Worm (Caenorhabditis elegans) whole organism, L2 larva: ENCODE measurements around the gene F55E10.1.
"Not testable (repeated sequence)": the region's sequence is repeated elsewhere in the genome, so short reads cannot be mapped to it uniquely, and the experiment has no call there.

Source experiments
- C34F6.9 ChIP-seq: fragments of 150-350 bp; optimal IDR thresholded peaks from 2 replicates; lab custom pipeline; 2014; ENCODE audit warnings: missing biosample characterization, missing genetic modification characterization
- R02D3.7 ChIP-seq: fragments of 150-350 bp; optimal IDR thresholded peaks from 2 replicates; lab custom pipeline; 2014; ENCODE audit warnings: missing biosample characterization, missing genetic modification characterization
- Y55F3AM.14 ChIP-seq: fragments of 200-800 bp; sonication (Bioruptor generic); optimal IDR thresholded peaks from 2 replicates; lab custom pipeline; 2018; ENCODE audit warnings: mild to moderate bottlenecking, missing genetic modification characterization, missing compliant biosample characterization
- ZK546.5 ChIP-seq: sonication (generic microtip); optimal IDR thresholded peaks from 2 replicates; lab custom pipeline; 2017; ENCODE audit warnings: missing biosample characterization, missing genetic modification characterization
- aly-2 ChIP-seq: fragments of 150-350 bp; optimal IDR thresholded peaks from 2 replicates; lab custom pipeline; 2014; ENCODE audit warnings: missing biosample characterization, missing genetic modification characterization
- ama-1 ChIP-seq: fragments of 150-350 bp; optimal IDR thresholded peaks from 2 replicates; lab custom pipeline; 2018; ENCODE audit warnings: inconsistent platforms
- blmp-1 ChIP-seq: sonication (generic microtip); optimal IDR thresholded peaks from 2 replicates; lab custom pipeline; 2017; ENCODE audit warnings: missing genetic modification characterization, mild to moderate bottlenecking, missing compliant biosample characterization, antibody characterized with exemption, moderate library complexity; ENCODE audit not compliant: insufficient read depth
- ceh-16 ChIP-seq: fragments of 150-350 bp; optimal IDR thresholded peaks from 2 replicates; lab custom pipeline; 2014; ENCODE audit warnings: missing biosample characterization, missing genetic modification characterization
- ceh-82 ChIP-seq: fragments of 150-350 bp; optimal IDR thresholded peaks from 2 replicates; lab custom pipeline; 2014; ENCODE audit warnings: missing biosample characterization, missing genetic modification characterization
- crh-2 ChIP-seq: sonication (generic microtip); optimal IDR thresholded peaks from 2 replicates; lab custom pipeline; 2017; ENCODE audit warnings: missing biosample characterization, missing genetic modification characterization
- egl-27 ChIP-seq: sonication (generic microtip); optimal IDR thresholded peaks from 3 replicates; lab custom pipeline; 2017; ENCODE audit warnings: missing biosample characterization, missing genetic modification reagents, missing genetic modification characterization
- elt-1 ChIP-seq: fragments of 150-350 bp; optimal IDR thresholded peaks from 2 replicates; lab custom pipeline; 2014; ENCODE audit warnings: missing biosample characterization, missing genetic modification characterization
- elt-3 ChIP-seq: sonication (generic microtip); optimal IDR thresholded peaks from 2 replicates; lab custom pipeline; 2017; ENCODE audit warnings: missing biosample characterization, missing genetic modification characterization
- fos-1 ChIP-seq: fragments of 150-350 bp; optimal IDR thresholded peaks from 2 replicates; lab custom pipeline; 2014; ENCODE audit warnings: missing biosample characterization, missing genetic modification characterization
- gmeb-1 ChIP-seq: fragments of 150-350 bp; optimal IDR thresholded peaks from 2 replicates; lab custom pipeline; 2014; ENCODE audit warnings: missing biosample characterization, missing genetic modification characterization
- lin-11 ChIP-seq: fragments of 150-350 bp; sonication (generic microtip); optimal IDR thresholded peaks from 2 replicates; lab custom pipeline; 2014; ENCODE audit warnings: missing biosample characterization, missing genetic modification characterization, inconsistent platforms, mixed read lengths
- lin-13 ChIP-seq: fragments of 150-350 bp; optimal IDR thresholded peaks from 2 replicates; lab custom pipeline; 2014; ENCODE audit warnings: missing biosample characterization, missing genetic modification reagents, missing genetic modification characterization
- lsy-2 ChIP-seq, 2 experiments: fragments of 150-350 bp in 1 of 2; sonication (generic microtip) in 1 of 2; optimal IDR thresholded peaks; 2 replicates each; lab custom pipeline; 2014 to 2017; ENCODE audit warnings: missing biosample characterization in 2 of 2, missing genetic modification characterization in 2 of 2
- mab-5 ChIP-seq: fragments of 150-350 bp; optimal IDR thresholded peaks from 2 replicates; lab custom pipeline; 2014; ENCODE audit warnings: missing biosample characterization, missing genetic modification characterization
- mbf-1 ChIP-seq: sonication (generic microtip); optimal IDR thresholded peaks from 2 replicates; lab custom pipeline; 2017; ENCODE audit warnings: missing biosample characterization, missing genetic modification characterization
- mdl-1 ChIP-seq, 2 experiments: fragments of 150-350 bp in 1 of 2; sonication (generic microtip) in 1 of 2; optimal IDR thresholded peaks; 2 replicates each; lab custom pipeline; 2017; ENCODE audit warnings: missing biosample characterization in 2 of 2, missing genetic modification characterization in 2 of 2
- nhr-129 ChIP-seq: fragments of 150-350 bp; optimal IDR thresholded peaks from 2 replicates; lab custom pipeline; 2014; ENCODE audit warnings: missing biosample characterization, missing genetic modification characterization
- nhr-23 ChIP-seq: fragments of 150-350 bp; optimal IDR thresholded peaks from 2 replicates; lab custom pipeline; 2014; ENCODE audit warnings: missing biosample characterization, missing genetic modification reagents, missing genetic modification characterization
- nhr-77 ChIP-seq: fragments of 150-350 bp; optimal IDR thresholded peaks from 2 replicates; lab custom pipeline; 2014; ENCODE audit warnings: missing biosample characterization, missing genetic modification characterization
- peb-1 ChIP-seq: fragments of 150-350 bp; optimal IDR thresholded peaks from 2 replicates; lab custom pipeline; 2014; ENCODE audit warnings: missing biosample characterization, missing genetic modification characterization
- skn-1 ChIP-seq: sonication (generic microtip); optimal IDR thresholded peaks from 2 replicates; lab custom pipeline; 2017; ENCODE audit warnings: missing biosample characterization, missing genetic modification characterization
- sma-9 ChIP-seq, 2 experiments: fragments of 150-350 bp in 1 of 2; sonication (generic microtip) in 1 of 2; optimal IDR thresholded peaks; 2 replicates each; lab custom pipeline; 2014 to 2016; ENCODE audit warnings: missing genetic modification characterization in 2 of 2, mild to moderate bottlenecking in 1 of 2, missing biosample characterization in 1 of 2, missing compliant biosample characterization in 1 of 2, missing genetic modification reagents in 1 of 2, moderate library complexity in 1 of 2
- snpc-4 ChIP-seq: fragments of 150-350 bp; optimal IDR thresholded peaks from 2 replicates; lab custom pipeline; 2014; ENCODE audit warnings: missing biosample characterization, missing genetic modification characterization
- unc-39 ChIP-seq: fragments of 150-350 bp; optimal IDR thresholded peaks from 2 replicates; lab custom pipeline; 2014; ENCODE audit warnings: missing biosample characterization, missing genetic modification characterization
- unc-55 ChIP-seq: fragments of 150-350 bp; sonication (generic microtip); optimal IDR thresholded peaks from 3 replicates; lab custom pipeline; 2014; ENCODE audit warnings: missing biosample characterization, missing genetic modification reagents, missing genetic modification characterization
- unc-62 ChIP-seq: fragments of 150-350 bp; optimal IDR thresholded peaks from 2 replicates; lab custom pipeline; 2014; ENCODE audit warnings: missing biosample characterization, missing genetic modification reagents, missing genetic modification characterization
- ztf-1 ChIP-seq: fragments of 200-800 bp; sonication (Bioruptor generic); conservative IDR thresholded peaks from 2 replicates; pipeline ENCODE4 v1.3.6; 2022; ENCODE audit warnings: missing genetic modification characterization, missing compliant biosample characterization
- ztf-11 ChIP-seq: sonication (generic microtip); optimal IDR thresholded peaks from 2 replicates; lab custom pipeline; 2017; ENCODE audit warnings: missing biosample characterization, missing genetic modification characterization

The F55E10.1 gene

DNA sequence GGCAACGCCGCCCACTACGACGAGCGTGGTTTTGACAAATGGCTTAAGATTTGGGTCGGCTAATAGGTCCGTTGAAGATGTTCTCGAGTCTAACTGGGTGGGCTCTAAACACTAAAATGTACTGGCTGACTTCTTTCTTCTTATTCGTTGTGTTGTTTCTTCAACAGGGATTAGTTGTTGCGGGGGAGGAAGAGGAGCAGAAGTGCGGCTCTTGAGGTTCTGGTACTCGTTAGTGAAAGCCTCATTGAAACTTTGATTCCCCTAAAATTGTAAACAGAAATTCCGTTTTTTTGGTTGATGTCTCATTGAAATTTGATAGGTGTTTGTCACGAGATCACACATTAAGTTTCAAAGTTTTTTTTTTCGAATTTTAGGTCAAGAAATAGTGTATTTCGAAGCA lies 31.0 kb upstream of the F55E10.1 start:
- TF ChIP-seq unc-55 (GFP tag; lab: Kevin White, UChicago) (peak; percentile 11), skn-1 (tag; lab: Kevin White, UChicago) (no peak)

- TF ChIP-seq lsy-2 (tag; optimal IDR thresholded peaks at IDR 0.05; lab: Kevin White, UChicago) (no peak), gmeb-1 (tag; lab: Kevin White, UChicago) (no peak), ztf-1 (GFP tag; lab: Robert Waterston, UW) (no peak), ama-1 (lab: Kevin White, UChicago) (no peak), ztf-11 (tag; lab: Kevin White, UChicago) (no peak), nhr-129 (tag; lab: Kevin White, UChicago) (no peak)
Observed at ce11 chrX:8311590-8311989, 30.2 kb upstream of the F55E10.1 start.

- no peak for TF ChIP-seq snpc-4
- no peak for TF ChIP-seq aly-2 (tag; lab: Kevin White, UChicago)
- no peak for TF ChIP-seq lin-11
- no peak for TF ChIP-seq sma-9 (GFP tag; optimal IDR thresholded peaks at IDR 0.05; lab: Kevin White, UChicago)
- TF ChIP-seq sma-9 (tag; optimal IDR thresholded peaks at IDR 0.05; lab: Kevin White, UChicago): no peak
Observed at ce11 chrX:8318950-8319349, 22.8 kb upstream of the F55E10.1 start, which contains the start of gene srh-11. Gene srh-11, minus strand, starts transcription at chrX:8319050.

DNA sequence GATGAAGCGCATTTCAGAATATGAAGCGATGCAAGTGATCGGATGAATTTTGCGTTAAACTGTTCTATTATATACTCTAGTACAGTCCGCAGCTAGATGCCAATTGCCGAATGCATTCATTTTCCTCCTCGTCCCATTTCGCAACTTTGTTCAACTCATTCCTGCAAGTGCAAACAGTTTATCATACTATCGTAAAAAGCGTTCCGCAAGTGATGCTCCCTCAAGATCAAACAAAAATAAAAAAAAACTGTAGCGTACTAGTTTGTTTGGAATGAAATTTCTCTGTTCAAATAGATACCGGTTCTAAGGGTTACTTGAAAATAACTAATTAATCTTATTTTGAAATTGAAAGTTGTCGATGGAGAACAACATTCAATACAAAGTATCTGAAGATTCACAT lies 20.9 kb upstream of the F55E10.1 start, which contains the start of gene pqn-57:
Gene pqn-57, minus strand, starts transcription at position 101 of the 400 bp plus-strand sequence.
- TF ChIP-seq blmp-1 (no peak), mab-5 (tag; lab: Kevin White, UChicago) (no peak), nhr-129 (tag; lab: Kevin White, UChicago) (no peak), nhr-23 (tag; lab: Kevin White, UChicago) (no peak)

- not testable (repeated sequence) for TF ChIP-seq C34F6.9, crh-2, unc-39 (tag; lab: Kevin White, UChicago)
Observed at ce11 chrX:8321811-8322210, 20.0 kb upstream of the F55E10.1 start, which contains the start of gene abu-9. Gene abu-9, plus strand, starts transcription at chrX:8322111.

ce11 chrX:8323371-8323770 lies 18.4 kb upstream of the F55E10.1 start, which contains the start of gene R09F10.1:
Gene R09F10.1, plus strand, starts transcription at chrX:8323592.
- no peak for TF ChIP-seq Y55F3AM.14 (GFP tag; lab: Kevin White, UChicago)
- TF ChIP-seq elt-1 (tag; lab: Kevin White, UChicago): no peak
- no peak for TF ChIP-seq mdl-1 (tag; optimal IDR thresholded peaks at IDR 0.05; lab: Kevin White, UChicago)
- TF ChIP-seq fos-1 (tag; lab: Kevin White, UChicago): peak; percentile 51
- TF ChIP-seq unc-62 (GFP tag; lab: Kevin White, UChicago): no peak
- TF ChIP-seq lsy-2 (tag; optimal IDR thresholded peaks at IDR 0.05; lab: Kevin White, UChicago): no peak

DNA sequence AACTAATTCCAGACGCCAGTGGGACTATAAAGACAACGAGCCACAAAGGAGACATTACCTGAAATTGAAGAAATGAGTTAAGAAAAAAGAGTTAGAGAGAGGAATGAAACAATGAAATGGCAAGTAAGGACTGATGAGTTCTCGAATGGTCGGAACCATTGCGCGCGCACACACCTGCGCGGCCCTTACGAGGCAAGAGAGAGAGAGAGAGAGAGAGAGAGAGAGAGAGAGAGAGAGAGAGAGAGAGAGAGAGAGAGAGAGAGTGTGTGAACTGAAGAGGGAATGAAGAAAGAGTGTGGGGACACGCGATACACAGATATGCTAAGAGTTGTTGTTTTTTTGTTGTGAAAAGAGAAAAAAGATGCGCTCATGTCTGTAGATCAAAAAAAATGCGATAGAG lies 15.4 kb upstream of the F55E10.1 start, which contains the start of gene R09F10.8:
Gene R09F10.8, minus strand, starts transcription at position 58 of the 400 bp plus-strand sequence.
- no peak for TF ChIP-seq unc-55 (GFP tag; lab: Kevin White, UChicago)
- TF ChIP-seq ceh-82: no peak
- no peak for TF ChIP-seq crh-2 (tag; lab: Kevin White, UChicago)
- no peak for TF ChIP-seq ZK546.5 (tag; lab: Kevin White, UChicago)
- no peak for TF ChIP-seq ceh-16 (tag; lab: Kevin White, UChicago)
- no peak for TF ChIP-seq ztf-1 (GFP tag; lab: Robert Waterston, UW)
- no peak for TF ChIP-seq C34F6.9 (tag; lab: Kevin White, UChicago)
- TF ChIP-seq elt-3 (tag; lab: Kevin White, UChicago): no peak
- no peak for TF ChIP-seq gmeb-1 (tag; lab: Kevin White, UChicago)
- TF ChIP-seq peb-1 (tag; lab: Kevin White, UChicago): no peak
- no peak for TF ChIP-seq blmp-1
- no peak for TF ChIP-seq ztf-11 (tag; lab: Kevin White, UChicago)
- no peak for TF ChIP-seq nhr-77 (tag; lab: Kevin White, UChicago)
- TF ChIP-seq egl-27 (tag; lab: Kevin White, UChicago): no peak
- TF ChIP-seq lin-11: no peak
- no peak for TF ChIP-seq R02D3.7 (tag; lab: Kevin White, UChicago)
- TF ChIP-seq mbf-1: no peak
- no peak for TF ChIP-seq mab-5 (tag; lab: Kevin White, UChicago)
- no peak for TF ChIP-seq lin-13 (GFP tag; lab: Kevin White, UChicago)
